Worm (Caenorhabditis elegans) whole organism, L1 larva: ENCODE data around the gene zchc-1A.

Source experiments
- C34B4.2 ChIP-seq: sonication (generic microtip); optimal IDR thresholded peaks from 2 replicates; lab custom pipeline; 2017; ENCODE audit warnings: mild to moderate bottlenecking, missing genetic modification characterization, missing compliant biosample characterization
- blmp-1 ChIP-seq: fragments of 150-350 bp; optimal IDR thresholded peaks from 2 replicates; lab custom pipeline; 2014; ENCODE audit warnings: missing biosample characterization, missing genetic modification characterization
- ceh-63 ChIP-seq: fragments of 200-800 bp; sonication (Bioruptor generic); optimal IDR thresholded peaks from 2 replicates; lab custom pipeline; 2018; ENCODE audit warnings: mild to moderate bottlenecking, missing genetic modification characterization, missing compliant biosample characterization
- ceh-88 ChIP-seq: fragments of 200-800 bp; sonication (Bioruptor generic); IDR thresholded peaks from 2 replicates; pipeline ENCODE4 v1.3.6; 2022; ENCODE audit warnings: missing genetic modification characterization, missing compliant biosample characterization
- efl-1 ChIP-seq, 4 experiments: fragments of 150-350 bp; optimal IDR thresholded peaks in 3 of 4; peaks in 1 of 4; 1 replicate in 1 of 4; 2 replicates in 3 of 4; lab custom pipeline; 2014; ENCODE audit warnings: missing biosample characterization in 2 of 4, missing genetic modification characterization in 2 of 4, missing genetic modification reagents in 2 of 4
- egl-13 ChIP-seq: sonication (generic microtip); optimal IDR thresholded peaks from 2 replicates; lab custom pipeline; 2016; ENCODE audit warnings: missing genotype, missing genetic modification reagents, missing genetic modification characterization, missing compliant biosample characterization
- egl-27 ChIP-seq, 2 experiments: fragments of 150-350 bp in 1 of 2; sonication (generic microtip); optimal IDR thresholded peaks; 3 replicates each; lab custom pipeline; 2017 to 2018; ENCODE audit warnings: missing biosample characterization in 2 of 2, missing genetic modification characterization in 2 of 2, missing genetic modification reagents in 2 of 2
- elt-2 ChIP-seq: sonication (generic microtip); optimal IDR thresholded peaks from 2 replicates; lab custom pipeline; 2016; ENCODE audit warnings: missing genetic modification characterization, mild to moderate bottlenecking, inconsistent platforms, missing compliant biosample characterization, missing genetic modification reagents
- elt-3 ChIP-seq, 6 experiments: fragments of 150-350 bp in 1 of 6; sonication (generic microtip); optimal IDR thresholded peaks; 2 replicates each; lab custom pipeline; 2017 to 2018; ENCODE audit warnings: missing biosample characterization in 6 of 6, missing genetic modification characterization in 6 of 6, inconsistent platforms in 1 of 6
- hlh-17 ChIP-seq: fragments of 200-800 bp; sonication (Bioruptor generic); optimal IDR thresholded peaks from 2 replicates; lab custom pipeline; 2018; ENCODE audit warnings: missing genetic modification characterization, mild to moderate bottlenecking, missing compliant biosample characterization, moderate library complexity, borderline replicate concordance
- hpl-2 ChIP-seq: fragments of 150-350 bp; optimal IDR thresholded peaks from 2 replicates; lab custom pipeline; 2014; ENCODE audit warnings: missing biosample characterization, missing genetic modification reagents, missing genetic modification characterization
- irx-1 ChIP-seq: sonication (generic microtip); optimal IDR thresholded peaks from 2 replicates; lab custom pipeline; 2016; ENCODE audit warnings: missing genetic modification characterization, missing compliant biosample characterization
- jun-1 ChIP-seq: fragments of 150-350 bp; optimal IDR thresholded peaks from 2 replicates; lab custom pipeline; 2014; ENCODE audit warnings: missing biosample characterization, missing genetic modification reagents, missing genetic modification characterization
- lin-13 ChIP-seq: fragments of 150-350 bp; optimal IDR thresholded peaks from 2 replicates; lab custom pipeline; 2014; ENCODE audit warnings: missing biosample characterization, missing genetic modification reagents, missing genetic modification characterization
- lin-14 ChIP-seq: fragments of 200-800 bp; sonication (Bioruptor generic); optimal IDR thresholded peaks from 2 replicates; lab custom pipeline; 2018; ENCODE audit warnings: mild to moderate bottlenecking, missing genetic modification characterization, moderate library complexity, missing compliant biosample characterization
- lsy-2 ChIP-seq, 2 experiments: fragments of 150-350 bp; optimal IDR thresholded peaks; 2 replicates each; lab custom pipeline; 2014; ENCODE audit warnings: missing biosample characterization in 2 of 2, missing genetic modification characterization in 2 of 2
- mab-9 ChIP-seq: fragments of 200-800 bp; sonication (Bioruptor generic); IDR thresholded peaks from 2 replicates; pipeline ENCODE4 v1.3.6; 2022; ENCODE audit warnings: missing genetic modification reagents, missing genetic modification characterization, missing compliant biosample characterization
- mdl-1 ChIP-seq, 2 experiments: fragments of 150-350 bp; optimal IDR thresholded peaks; 2 replicates each; lab custom pipeline; 2014 to 2017; ENCODE audit warnings: missing biosample characterization in 2 of 2, missing genetic modification characterization in 2 of 2, inconsistent platforms in 1 of 2
- mef-2 ChIP-seq: fragments of 150-350 bp; optimal IDR thresholded peaks from 2 replicates; lab custom pipeline; 2014; ENCODE audit warnings: missing biosample characterization, missing genetic modification characterization
- nhr-20 ChIP-seq: sonication (generic microtip); optimal IDR thresholded peaks from 2 replicates; lab custom pipeline; 2016; ENCODE audit warnings: mild to moderate bottlenecking, missing genetic modification characterization, missing compliant biosample characterization
- nhr-71 ChIP-seq: sonication (generic microtip); optimal IDR thresholded peaks from 2 replicates; lab custom pipeline; 2016; ENCODE audit warnings: mild to moderate bottlenecking, missing genetic modification characterization, moderate library complexity, missing compliant biosample characterization
- nhr-76 ChIP-seq: sonication (generic microtip); optimal IDR thresholded peaks from 2 replicates; lab custom pipeline; 2017; ENCODE audit warnings: missing biosample characterization, missing genetic modification characterization
- nhr-90 ChIP-seq: sonication (generic microtip); optimal IDR thresholded peaks from 2 replicates; lab custom pipeline; 2016; ENCODE audit warnings: mild to moderate bottlenecking, missing genetic modification characterization, missing compliant biosample characterization; ENCODE audit not compliant: poor library complexity
- pax-3 ChIP-seq: fragments of 200-800 bp; sonication (Bioruptor generic); optimal IDR thresholded peaks from 2 replicates; lab custom pipeline; 2018; ENCODE audit warnings: mild to moderate bottlenecking, missing genetic modification characterization, moderate library complexity, missing compliant biosample characterization
- snpc-4 ChIP-seq: fragments of 150-350 bp; optimal IDR thresholded peaks from 2 replicates; lab custom pipeline; 2014; ENCODE audit warnings: missing biosample characterization, missing genetic modification characterization
- swsn-7 ChIP-seq: sonication (generic microtip); optimal IDR thresholded peaks from 2 replicates; lab custom pipeline; 2016; ENCODE audit warnings: missing genetic modification characterization, missing compliant biosample characterization
- tbx-2 ChIP-seq: sonication (generic microtip); optimal IDR thresholded peaks from 2 replicates; lab custom pipeline; 2016; ENCODE audit warnings: missing genetic modification characterization, missing compliant biosample characterization
- tlp-1 ChIP-seq: fragments of 150-350 bp; optimal IDR thresholded peaks from 2 replicates; lab custom pipeline; 2014; ENCODE audit warnings: missing biosample characterization, missing genetic modification characterization
- unc-130 ChIP-seq: fragments of 150-350 bp; optimal IDR thresholded peaks from 2 replicates; lab custom pipeline; 2017; ENCODE audit warnings: missing biosample characterization, missing genetic modification characterization, inconsistent platforms
- unc-62 ChIP-seq: fragments of 150-350 bp; optimal IDR thresholded peaks from 2 replicates; lab custom pipeline; 2014; ENCODE audit warnings: missing biosample characterization, missing genetic modification reagents, missing genetic modification characterization
- unc-86 ChIP-seq: sonication (generic microtip); optimal IDR thresholded peaks from 2 replicates; lab custom pipeline; 2016; ENCODE audit warnings: missing genetic modification characterization, missing compliant biosample characterization
- vab-15 ChIP-seq: sonication (generic microtip); optimal IDR thresholded peaks from 2 replicates; lab custom pipeline; 2017; ENCODE audit warnings: missing genotype, mild to moderate bottlenecking, missing genetic modification characterization, missing compliant biosample characterization
- zip-4 ChIP-seq: fragments of 200-800 bp; sonication (Bioruptor generic); optimal IDR thresholded peaks from 2 replicates; lab custom pipeline; 2018; ENCODE audit warnings: mild to moderate bottlenecking, missing genetic modification characterization, moderate library complexity, missing compliant biosample characterization
- ztf-11 ChIP-seq, 2 experiments: sonication (generic microtip); optimal IDR thresholded peaks; 2 replicates each; lab custom pipeline; 2016 to 2017; ENCODE audit warnings: missing genetic modification characterization in 2 of 2, missing biosample characterization in 1 of 2, missing compliant biosample characterization in 1 of 2

Gene zchc-1A

DNA sequence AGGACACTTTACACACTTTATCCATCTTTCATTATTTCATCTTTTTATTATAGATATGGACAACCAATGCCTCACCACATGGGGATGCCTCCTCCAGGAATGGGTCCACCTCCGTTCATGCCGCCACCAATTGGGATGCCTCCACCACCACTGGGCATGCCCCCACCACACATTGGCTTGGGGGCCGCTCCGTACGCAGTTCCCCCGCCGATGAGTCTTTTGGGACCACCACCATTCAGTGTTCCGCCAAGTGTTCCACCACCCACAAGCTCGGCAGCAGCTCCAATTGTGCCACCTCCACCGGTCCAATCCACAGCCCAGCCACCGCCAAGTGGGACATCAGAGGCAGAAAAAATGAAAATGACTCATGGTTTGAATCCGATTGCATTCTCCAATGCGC, 40.6 kb downstream of the zchc-1A start:
- TF ChIP-seq pax-3 (tag; lab: Kevin White, UChicago) (no peak), mab-9 (GFP tag; lab: Robert Waterston, UW) (0 out of 2 replicates have a peak, but pooled peaks have one; percentile 14), nhr-20 (tag; lab: Kevin White, UChicago) (no peak), efl-1 (optimal IDR thresholded peaks at IDR 0.05; lab: Kevin White, UChicago) (no peak), efl-1 (GFP tag; optimal IDR thresholded peaks at IDR 0.05 in 1 of 2; lab: Kevin White, UChicago) (peak in 1 of 2 experiments; percentile 17), irx-1 (tag; lab: Kevin White, UChicago) (no peak), elt-2 (no peak)

DNA sequence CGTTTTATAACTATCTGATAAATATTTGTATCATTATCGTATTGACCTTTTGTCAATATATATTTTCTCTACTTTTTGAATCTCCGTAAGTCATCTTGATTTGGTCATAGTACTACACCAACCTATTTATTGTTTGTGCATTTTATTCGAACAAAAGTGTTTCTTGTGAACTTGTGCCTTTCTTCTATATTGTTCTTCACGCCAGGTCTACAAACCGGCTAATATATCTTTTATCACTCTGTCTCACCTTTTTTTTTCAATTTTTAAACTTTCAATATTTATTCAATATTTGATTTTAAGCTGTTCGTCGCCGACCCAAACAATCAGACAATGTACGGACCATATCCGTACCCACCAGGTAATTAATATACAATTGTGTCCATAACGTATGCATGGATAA, 41.9 kb downstream of the zchc-1A start, which contains the start of gene hrpa-2:
TSS of gene hrpa-2 (plus strand) at position 301 of the 400 bp plus-strand sequence.
- no peak for TF ChIP-seq nhr-76 (tag; lab: Kevin White, UChicago)
- TF ChIP-seq lsy-2 (tag; optimal IDR thresholded peaks at IDR 0.05; lab: Kevin White, UChicago), result no peak
- no peak for TF ChIP-seq elt-3 (tag; optimal IDR thresholded peaks at IDR 0.05; lab: Kevin White, UChicago)
- no peak for TF ChIP-seq tlp-1
- TF ChIP-seq unc-62, result no peak
- TF ChIP-seq tbx-2 (tag; lab: Kevin White, UChicago), result no peak
- TF ChIP-seq unc-86, result no peak
- TF ChIP-seq blmp-1 (tag; lab: Kevin White, UChicago), result no peak
- no peak for TF ChIP-seq vab-15 (tag; lab: Kevin White, UChicago)
- no peak for TF ChIP-seq elt-2
- no peak for TF ChIP-seq egl-27 (tag; optimal IDR thresholded peaks at IDR 0.05; lab: Kevin White, UChicago)
- no peak for TF ChIP-seq swsn-7 (tag; lab: Kevin White, UChicago)

ce11 chrX:5218323-5218722, 44.2 kb downstream of the zchc-1A start:
- TF ChIP-seq ztf-11 (tag; optimal IDR thresholded peaks at IDR 0.05; lab: Kevin White, UChicago) (no peak), efl-1 (optimal IDR thresholded peaks at IDR 0.05; lab: Kevin White, UChicago) (no peak), efl-1 (GFP tag; optimal IDR thresholded peaks at IDR 0.05 in 1 of 2; lab: Kevin White, UChicago) (peak in 1 of 2 experiments; percentile 66), C34B4.2 (tag; lab: Kevin White, UChicago) (no peak), hlh-17 (no peak)

- no peak for TF ChIP-seq jun-1 (tag; lab: Kevin White, UChicago)
- TF ChIP-seq hpl-2 (GFP tag; lab: Kevin White, UChicago), result no peak
- no peak for TF ChIP-seq nhr-90 (tag; lab: Kevin White, UChicago)
- no peak for TF ChIP-seq zip-4 (GFP tag; lab: Kevin White, UChicago)
- no peak for TF ChIP-seq egl-13 (tag; lab: Kevin White, UChicago)
- no peak for TF ChIP-seq vab-15 (tag; lab: Kevin White, UChicago)
- TF ChIP-seq ceh-63 (GFP tag; lab: Kevin White, UChicago), result no peak
- TF ChIP-seq mef-2 (tag; lab: Kevin White, UChicago), result no peak
- TF ChIP-seq snpc-4 (tag; lab: Kevin White, UChicago), result no peak
- no peak for TF ChIP-seq nhr-71 (tag; lab: Kevin White, UChicago)
- TF ChIP-seq unc-130 (tag; lab: Kevin White, UChicago), result no peak
- no peak for TF ChIP-seq lin-13
- no peak for TF ChIP-seq lin-14 (GFP tag; lab: Kevin White, UChicago)
- TF ChIP-seq egl-27 (tag; optimal IDR thresholded peaks at IDR 0.05; lab: Kevin White, UChicago), result no peak
- TF ChIP-seq mdl-1 (tag; optimal IDR thresholded peaks at IDR 0.05; lab: Kevin White, UChicago), result no peak
- TF ChIP-seq ceh-88 (GFP tag; lab: Robert Waterston, UW), result no peak
- no peak for TF ChIP-seq irx-1 (tag; lab: Kevin White, UChicago)
Measured at ce11 chrX:5226265-5226664, 52.1 kb downstream of the zchc-1A start, which contains the start of gene H28G03.3. H28G03.3 (minus strand) TSS chrX:5226365.
